Fruit fly (Drosophila melanogaster) whole organism, embryonic: Measurements from ENCODE around the gene Exn.

Experiments
- Antp ChIP-seq: fragments of 200-800 bp; sonication (Bioruptor generic); optimal IDR thresholded peaks from 3 replicates; lab custom pipeline; 2016; ENCODE audit warnings: missing biosample characterization, missing genetic modification characterization
- CG3065 ChIP-seq: fragments of 200-800 bp; sonication (Bioruptor generic); optimal IDR thresholded peaks from 2 replicates; lab custom pipeline; 2016; ENCODE audit warnings: missing biosample characterization, missing genetic modification characterization
- CG32767 ChIP-seq: fragments of 200-800 bp; sonication (Bioruptor generic); IDR thresholded peaks from 2 replicates; pipeline ENCODE4 v1.3.6; 2022; ENCODE audit warnings: missing biosample characterization, missing genetic modification characterization
- CG34422 ChIP-seq: fragments of 200-800 bp; sonication (Bioruptor generic); IDR thresholded peaks from 3 replicates; pipeline ENCODE4 v1.3.6; 2022; ENCODE audit warnings: missing biosample characterization, missing genetic modification characterization
- CG6791 ChIP-seq: fragments of 200-800 bp; sonication (Bioruptor generic); IDR thresholded peaks from 3 replicates; pipeline ENCODE4 v1.3.6; 2022; ENCODE audit warnings: missing biosample characterization, missing genetic modification characterization; ENCODE audit not compliant: partially characterized antibody
- CG8281 ChIP-seq: fragments of 200-800 bp; sonication (Bioruptor generic); optimal IDR thresholded peaks from 2 replicates; lab custom pipeline; 2018; ENCODE audit warnings: missing biosample characterization, mild to moderate bottlenecking, missing genetic modification characterization, moderate library complexity
- Side ChIP-seq: fragments of 200-800 bp; sonication (Bioruptor generic); optimal IDR thresholded peaks from 2 replicates; lab custom pipeline; 2016; ENCODE audit warnings: missing biosample characterization, missing genetic modification characterization
- Stat92E ChIP-seq, 3 experiments: fragments of >200 bp in 2 of 3; fragments of 200-800 bp in 1 of 3; sonication (Bioruptor generic) in 1 of 3; optimal IDR thresholded peaks; 2 replicates each; lab custom pipeline; 2017 to 2019; ENCODE audit warnings: missing biosample characterization in 3 of 3, missing genetic modification characterization in 3 of 3, mild to moderate bottlenecking in 1 of 3, moderate library complexity in 1 of 3
- cwo ChIP-seq: fragments of 200-800 bp; sonication (Bioruptor generic); optimal IDR thresholded peaks from 3 replicates; lab custom pipeline; 2017; ENCODE audit warnings: missing biosample characterization, missing genetic modification characterization, mild to moderate bottlenecking, moderate library complexity, missing genetic modification reagents
- lola ChIP-seq, 3 experiments: fragments of >200 bp in 2 of 3; fragments of 200-800 bp in 1 of 3; sonication (Bioruptor generic) in 1 of 3; optimal IDR thresholded peaks; 2 replicates each; lab custom pipeline; 2017 to 2019; ENCODE audit warnings: missing biosample characterization in 3 of 3, missing genetic modification characterization in 3 of 3, mild to moderate bottlenecking in 1 of 3, moderate library complexity in 1 of 3
- nmo ChIP-seq: fragments of 200-800 bp; sonication (Bioruptor generic); optimal IDR thresholded peaks from 2 replicates; lab custom pipeline; 2018; ENCODE audit warnings: missing biosample characterization, mild to moderate bottlenecking, missing genetic modification characterization, moderate library complexity
- sug ChIP-seq: fragments of 200-800 bp; optimal IDR thresholded peaks from 2 replicates; lab custom pipeline; 2019; ENCODE audit warnings: missing biosample characterization, mild to moderate bottlenecking, missing genetic modification characterization, moderate library complexity

DNA sequence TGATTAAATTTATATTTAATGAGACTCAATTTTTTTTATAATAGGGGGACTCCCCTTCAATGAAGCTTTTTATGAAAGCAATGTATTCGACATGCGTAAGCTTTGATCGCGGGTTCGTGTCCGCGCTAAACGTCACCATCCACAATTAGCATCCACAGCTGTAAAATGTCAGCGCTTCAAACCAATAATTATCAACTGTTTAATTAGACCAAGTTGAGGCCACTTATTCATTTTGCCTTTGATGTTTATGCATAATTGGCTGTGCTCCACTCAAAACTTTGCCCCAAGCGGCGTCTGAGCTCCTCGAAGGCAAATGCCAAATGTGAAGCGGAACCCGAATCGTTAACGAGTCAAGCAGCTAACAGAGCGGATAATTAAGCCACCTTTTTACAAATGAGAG is 15.8 kb downstream of the Exn start:
- TF ChIP-seq CG8281 (tag; lab: Kevin White, UChicago) (no peak), CG34422 (GFP tag; lab: Robert Waterston, UW) (no peak), nmo (GFP tag; lab: Kevin White, UChicago) (no peak), CG6791 (GFP tag; lab: Robert Waterston, UW) (no peak), cwo (GFP tag; lab: Kevin White, UChicago) (no peak), Antp (GFP tag; lab: Kevin White, UChicago) (no peak), Side (no peak), sug (tag; lab: Kevin White, UChicago) (no peak), CG32767 (GFP tag; lab: Robert Waterston, UW) (no peak), CG3065 (GFP tag; lab: Kevin White, UChicago) (no peak), Stat92E (GFP tag; optimal IDR thresholded peaks at IDR 0.05; lab: Kevin White, UChicago) (no peak), lola (GFP tag; optimal IDR thresholded peaks at IDR 0.05; lab: Kevin White, UChicago) (no peak)
